Worm (Caenorhabditis elegans): Measurements from ENCODE around the gene aakg-1.

DNA sequence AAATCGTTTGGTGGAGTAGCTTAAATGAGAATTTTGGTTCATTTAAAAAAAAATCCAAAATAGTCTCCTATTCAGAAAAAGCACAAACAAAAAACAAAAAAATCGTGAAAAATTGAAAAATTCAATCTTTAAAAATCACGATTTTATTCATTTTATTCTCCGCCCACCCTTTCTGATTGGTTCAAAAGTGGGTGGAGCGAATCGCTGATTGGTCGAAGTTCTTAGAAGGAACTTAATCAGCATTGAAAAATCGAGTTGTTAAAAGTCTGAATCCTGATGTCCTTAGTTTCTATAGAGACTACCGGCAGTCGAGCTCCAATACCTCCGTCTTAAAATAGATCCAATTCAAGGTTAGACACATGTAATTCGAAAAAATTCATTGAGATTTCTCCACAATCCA, 5.3 kb downstream of the aakg-1 start:
- TF ChIP-seq nhr-237 (tag; optimal IDR thresholded peaks at IDR 0.05) (no peak), nhr-76 (tag; optimal IDR thresholded peaks at IDR 0.05) (no peak), lsy-2 (tag; optimal IDR thresholded peaks at IDR 0.05) (no peak), drap-1 (GFP tag; optimal IDR thresholded peaks at IDR 0.05) (no peak), snpc-4 (tag; optimal IDR thresholded peaks at IDR 0.05) (no peak), nhr-28 (tag; optimal IDR thresholded peaks at IDR 0.05) (no peak)
